Worm (Caenorhabditis elegans): Measurements from ENCODE around the gene Y110A2AR.1.

Y110A2AR.1 gene

DNA sequence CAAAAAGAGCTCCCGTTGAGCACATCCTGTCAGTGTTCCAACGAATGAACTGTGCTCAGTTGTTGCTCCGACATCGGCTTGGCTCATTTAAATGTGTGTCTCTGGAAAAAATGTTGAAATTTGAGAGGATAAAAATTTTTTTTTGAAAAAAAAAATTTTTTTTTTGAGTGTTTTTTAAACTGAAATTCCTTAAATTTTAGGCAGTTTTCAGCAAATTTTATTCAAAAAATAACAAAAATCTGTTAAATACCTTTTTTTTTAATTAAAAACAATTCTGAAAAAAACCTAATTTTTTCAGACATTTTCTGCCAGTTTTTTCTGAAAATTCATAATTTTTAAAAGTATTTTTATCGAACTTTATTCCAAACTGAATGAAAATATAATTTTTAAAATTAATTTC is 34.7 kb upstream of the Y110A2AR.1 start, which contains the start of gene pigw-1:
Gene pigw-1 (minus strand): TSS at position 101 of the 400 bp plus-strand sequence.
- TF ChIP-seq dmd-4 (tag; optimal IDR thresholded peaks at IDR 0.05) (no peak), mdl-1 (tag; optimal IDR thresholded peaks at IDR 0.05) (no peak), egl-27 (tag; optimal IDR thresholded peaks at IDR 0.05) (no peak), lin-11 (tag; optimal IDR thresholded peaks at IDR 0.05) (no peak), peb-1 (tag; optimal IDR thresholded peaks at IDR 0.05) (no peak), nhr-21 (tag; optimal IDR thresholded peaks at IDR 0.05) (no peak), Y55F3AM.14 (GFP tag; optimal IDR thresholded peaks at IDR 0.05) (no peak), ZK546.5 (tag; optimal IDR thresholded peaks at IDR 0.05) (no peak), skn-1 (tag; optimal IDR thresholded peaks at IDR 0.05) (no peak), nhr-25 (tag; optimal IDR thresholded peaks at IDR 0.05) (no peak), crh-2 (tag; optimal IDR thresholded peaks at IDR 0.05) (no peak), snpc-4 (tag; optimal IDR thresholded peaks at IDR 0.05) (no peak), mbf-1 (tag; optimal IDR thresholded peaks at IDR 0.05) (no peak), unc-62 (GFP tag; optimal IDR thresholded peaks at IDR 0.05) (no peak), nhr-237 (tag; optimal IDR thresholded peaks at IDR 0.05) (no peak)

ce11 chrII:2885518-2886449 is 33.7 kb upstream of the Y110A2AR.1 start:
- no peak for TF ChIP-seq unc-39 (tag; optimal IDR thresholded peaks at IDR 0.05)
- no peak for TF ChIP-seq R02D3.7 (tag; optimal IDR thresholded peaks at IDR 0.05)
- TF ChIP-seq skn-1 (tag; optimal IDR thresholded peaks at IDR 0.05): no peak

DNA sequence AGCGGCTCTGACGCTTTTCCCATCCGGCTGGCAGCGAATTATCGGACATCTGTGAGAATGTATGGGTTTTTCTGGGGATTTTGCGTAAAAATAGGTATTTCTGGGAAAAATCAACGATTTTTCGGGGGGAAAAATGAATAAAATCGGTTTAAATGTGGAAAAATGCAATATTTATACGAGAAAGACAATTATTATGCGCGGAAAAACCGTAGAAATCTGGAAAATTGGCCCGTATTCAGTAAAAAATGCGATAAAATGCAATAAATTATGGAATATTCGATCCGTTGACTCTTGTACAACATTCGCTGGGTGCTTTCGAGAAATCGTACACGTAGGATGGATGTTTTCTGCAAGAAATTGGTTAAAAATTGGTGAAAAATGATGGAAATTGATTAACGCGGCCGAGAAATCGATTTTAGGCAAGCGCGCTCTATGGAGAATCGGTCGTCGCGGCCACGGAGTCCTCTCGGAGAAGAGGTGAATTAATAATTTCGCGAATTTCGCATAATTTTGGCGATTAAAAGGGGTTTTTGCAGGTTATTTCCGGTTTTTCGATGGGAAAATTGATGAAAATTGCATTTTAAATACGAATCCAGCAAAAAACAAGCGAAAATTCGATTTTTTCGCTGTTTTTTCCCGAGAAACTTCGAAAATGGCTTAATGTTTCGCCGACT is 30.4 kb upstream of the Y110A2AR.1 start, which contains the start of gene pinn-1:
Gene pinn-1 (minus strand): TSS at position 51 of the 674 bp plus-strand sequence.
- no peak for TF ChIP-seq nhr-23 (tag; optimal IDR thresholded peaks at IDR 0.05)
- TF ChIP-seq ZK546.5 (tag; optimal IDR thresholded peaks at IDR 0.05): no peak
- peak; percentile 87 for TF ChIP-seq C34F6.9 (tag; optimal IDR thresholded peaks at IDR 0.05)
- TF ChIP-seq ztf-4 (tag; optimal IDR thresholded peaks at IDR 0.05): peak; percentile 53
- no peak for TF ChIP-seq unc-62 (GFP tag; optimal IDR thresholded peaks at IDR 0.05)
- TF ChIP-seq mdl-1 (tag; optimal IDR thresholded peaks at IDR 0.05): peak in 1 of 2 experiments; percentile 10
- TF ChIP-seq mbf-1 (tag; optimal IDR thresholded peaks at IDR 0.05): no peak
- TF ChIP-seq nhr-12 (tag; optimal IDR thresholded peaks at IDR 0.05): peak; percentile 56
- TF ChIP-seq unc-55 (GFP tag; optimal IDR thresholded peaks at IDR 0.05): peak; percentile 94
- no peak for TF ChIP-seq blmp-1 (tag; optimal IDR thresholded peaks at IDR 0.05; ENCODE audit: insufficient read depth)
- TF ChIP-seq sem-4 (tag; optimal IDR thresholded peaks at IDR 0.05): peak; percentile 83
- TF ChIP-seq ceh-82 (tag; optimal IDR thresholded peaks at IDR 0.05): peak; percentile 48
- no peak for TF ChIP-seq ztf-11 (tag; optimal IDR thresholded peaks at IDR 0.05)
- TF ChIP-seq gmeb-1 (tag; optimal IDR thresholded peaks at IDR 0.05): peak; percentile 87
- TF ChIP-seq nhr-6 (tag; optimal IDR thresholded peaks at IDR 0.05): peak; percentile 14
- TF ChIP-seq ceh-16 (tag; optimal IDR thresholded peaks at IDR 0.05): peak; percentile 73
- 0 out of 2 replicates have a peak, but pooled peaks have one; percentile 56 for TF ChIP-seq ztf-1 (GFP tag; conservative IDR thresholded peaks at IDR 0.05)
- TF ChIP-seq egl-27 (tag; optimal IDR thresholded peaks at IDR 0.05): peak; percentile 61
- TF ChIP-seq snpc-4 (tag; optimal IDR thresholded peaks at IDR 0.05): peak; percentile 60
- TF ChIP-seq R02D3.7 (tag; optimal IDR thresholded peaks at IDR 0.05): peak; percentile 10
- no peak for TF ChIP-seq nhr-11 (tag; optimal IDR thresholded peaks at IDR 0.05)
- no peak for TF ChIP-seq dmd-4 (tag; optimal IDR thresholded peaks at IDR 0.05)
- peak; percentile 63 for TF ChIP-seq nhr-129 (tag; optimal IDR thresholded peaks at IDR 0.05)
- no peak for TF ChIP-seq unc-39 (tag; optimal IDR thresholded peaks at IDR 0.05)
- no peak for TF ChIP-seq alr-1 (tag; optimal IDR thresholded peaks at IDR 0.05)
- peak; percentile 62 for TF ChIP-seq nhr-10 (tag; optimal IDR thresholded peaks at IDR 0.05)
- TF ChIP-seq sma-9 (GFP tag; optimal IDR thresholded peaks at IDR 0.05): peak; percentile 94
- TF ChIP-seq sma-9 (tag; optimal IDR thresholded peaks at IDR 0.05): no peak
- peak; percentile 61 for TF ChIP-seq mab-5 (tag; optimal IDR thresholded peaks at IDR 0.05)
- TF ChIP-seq F13H6.1 (tag; optimal IDR thresholded peaks at IDR 0.05): peak; percentile 90
- no peak for TF ChIP-seq aly-2 (tag; optimal IDR thresholded peaks at IDR 0.05)
- TF ChIP-seq fos-1 (tag; optimal IDR thresholded peaks at IDR 0.05): peak; percentile 85
- peak; percentile 73 for TF ChIP-seq nhr-77 (tag; optimal IDR thresholded peaks at IDR 0.05)
- peak; percentile 50 for TF ChIP-seq Y55F3AM.14 (GFP tag; optimal IDR thresholded peaks at IDR 0.05)
- TF ChIP-seq crh-2 (tag; optimal IDR thresholded peaks at IDR 0.05): peak; percentile 87
- TF ChIP-seq peb-1 (tag; optimal IDR thresholded peaks at IDR 0.05): no peak
- TF ChIP-seq ama-1 (optimal IDR thresholded peaks at IDR 0.05): no peak
- TF ChIP-seq nhr-21 (tag; optimal IDR thresholded peaks at IDR 0.05): peak; percentile 87
- peak; percentile 88 to 91 for TF ChIP-seq lsy-2 (tag; optimal IDR thresholded peaks at IDR 0.05)
- no peak for TF ChIP-seq lin-39 (tag; optimal IDR thresholded peaks at IDR 0.05)
- TF ChIP-seq nhr-25 (tag; optimal IDR thresholded peaks at IDR 0.05): peak; percentile 88
- no peak for TF ChIP-seq elt-1 (tag; optimal IDR thresholded peaks at IDR 0.05)

Measured in whole organism, L2 larva.